Fruit fly (Drosophila melanogaster) Kc167 (cell line): Measurements from ENCODE around the gene CG12121.

ENCODE experiments used
- Myc ChIP-seq: fragments of >200 bp; optimal IDR thresholded peaks from 2 replicates; lab custom pipeline; 2017; ENCODE audit warnings: missing external identifiers
- Sin3A ChIP-seq: fragments of >200 bp; optimal IDR thresholded peaks from 2 replicates; lab custom pipeline; 2018; ENCODE audit warnings: missing external identifiers
- h ChIP-seq: fragments of >200 bp; optimal IDR thresholded peaks from 3 replicates; lab custom pipeline; 2018; ENCODE audit warnings: missing external identifiers
- insv ChIP-seq: fragments of >200 bp; optimal IDR thresholded peaks from 3 replicates; lab custom pipeline; 2018; ENCODE audit warnings: missing external identifiers
- psq ChIP-seq: fragments of >200 bp; optimal IDR thresholded peaks from 2 replicates; lab custom pipeline; 2017; ENCODE audit warnings: missing external identifiers
- ttk ChIP-seq: sonication (Bioruptor generic); optimal IDR thresholded peaks from 2 replicates; lab custom pipeline; 2017; ENCODE audit warnings: missing external identifiers

Gene CG12121

dm6 chrX:9210787-9211186, 21.4 kb downstream of the CG12121 start, which contains the start of gene SmydA-9:
SmydA-9 (minus strand) TSS chrX:9210887.
- TF ChIP-seq insv (lab: Kevin White, UChicago) (no peak), Myc (lab: Kevin White, UChicago) (no peak), ttk (no peak), Sin3A (lab: Kevin White, UChicago) (no peak), psq (lab: Kevin White, UChicago) (no peak), h (lab: Kevin White, UChicago) (no peak)

DNA sequence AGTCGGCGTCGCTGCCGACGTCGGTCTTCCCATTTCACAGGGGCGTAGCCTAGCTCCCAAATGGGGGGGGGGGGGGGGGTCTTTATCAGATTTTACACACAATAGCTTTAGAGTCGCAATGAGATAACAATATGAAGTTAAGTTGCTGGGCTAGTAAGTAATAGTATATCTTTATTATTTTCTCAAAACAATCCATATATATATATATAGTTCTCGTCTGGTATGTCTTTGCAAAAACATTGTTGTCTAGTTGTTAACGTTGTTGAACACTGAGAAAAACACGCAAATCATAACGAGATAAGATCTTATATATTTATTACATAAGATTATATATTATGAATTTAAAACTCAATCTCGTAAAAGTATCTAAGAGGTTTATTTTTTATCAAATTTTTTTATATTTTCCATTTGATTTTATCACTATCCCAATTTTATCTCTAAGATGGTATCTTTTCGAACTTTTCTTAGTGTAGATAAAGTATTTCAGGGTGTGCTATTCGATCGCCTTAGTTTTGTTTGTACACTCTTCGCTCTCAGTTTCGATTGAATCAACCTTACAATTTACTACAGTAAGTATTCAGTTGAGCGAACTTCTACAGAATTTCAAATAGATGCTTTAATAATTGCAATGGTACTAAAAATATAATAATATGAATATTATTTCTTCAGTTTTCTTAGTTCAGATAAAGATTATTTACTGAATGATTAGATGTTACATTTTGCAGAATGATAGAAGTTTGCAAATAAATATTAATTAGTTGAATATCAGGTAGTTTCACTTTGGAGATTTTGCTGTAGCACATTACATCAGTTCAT, 30.1 kb downstream of the CG12121 start:
- TF ChIP-seq psq (lab: Kevin White, UChicago) (no peak), Myc (lab: Kevin White, UChicago) (no peak), insv (lab: Kevin White, UChicago) (no peak)

dm6 chrX:9201080-9201479, 31.1 kb downstream of the CG12121 start:
- no peak for TF ChIP-seq Sin3A (lab: Kevin White, UChicago)
- no peak for TF ChIP-seq Myc (lab: Kevin White, UChicago)

DNA sequence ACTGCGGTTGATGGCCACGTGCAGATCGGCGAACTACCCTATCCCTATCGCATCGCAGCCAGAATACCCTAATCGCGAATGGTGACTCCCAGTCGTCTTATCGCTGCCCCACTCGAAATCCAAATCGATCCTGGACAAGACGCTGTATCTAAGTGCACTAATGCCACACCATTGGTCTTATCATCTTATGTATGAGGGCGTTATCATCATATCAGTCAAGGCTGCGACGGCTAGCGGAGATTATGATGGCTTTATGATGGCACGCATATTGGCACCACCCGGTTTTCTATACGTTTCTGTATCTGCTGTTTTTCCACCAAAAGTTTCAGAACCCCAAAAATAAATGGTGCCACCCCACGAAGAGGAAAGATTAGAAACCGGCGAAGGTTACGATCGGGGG, 31.9 kb downstream of the CG12121 start:
- TF ChIP-seq Myc (lab: Kevin White, UChicago): no peak
- TF ChIP-seq insv (lab: Kevin White, UChicago): no peak
- TF ChIP-seq ttk: no peak
- no peak for TF ChIP-seq h (lab: Kevin White, UChicago)
- no peak for TF ChIP-seq Sin3A (lab: Kevin White, UChicago)
- TF ChIP-seq psq (lab: Kevin White, UChicago): no peak

DNA sequence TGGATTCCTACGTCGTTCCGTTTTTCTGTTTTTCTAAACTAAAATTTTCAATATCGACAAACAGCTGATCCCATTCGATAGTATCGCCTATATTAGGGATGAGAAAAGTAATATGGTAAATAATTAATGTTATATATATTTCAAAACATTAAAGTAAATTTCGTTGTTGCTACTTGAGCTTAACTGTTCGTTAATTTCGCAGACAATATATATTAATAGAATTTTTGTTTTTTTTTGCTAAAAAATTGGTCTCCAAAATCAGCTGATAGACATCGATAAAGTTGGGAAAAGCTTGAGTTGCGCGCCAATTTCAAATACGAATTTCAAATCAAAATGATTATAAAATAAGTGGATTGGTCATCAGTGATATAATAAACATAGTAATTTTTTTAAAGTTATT, 35.8 kb downstream of the CG12121 start, which contains the start of gene CG12118:
Gene CG12118 (minus strand): TSS at position 53 of the 400 bp plus-strand sequence.
- TF ChIP-seq Myc (lab: Kevin White, UChicago): no peak
- TF ChIP-seq Sin3A (lab: Kevin White, UChicago): no peak
- no peak for TF ChIP-seq psq (lab: Kevin White, UChicago)
- TF ChIP-seq h (lab: Kevin White, UChicago): no peak
- no peak for TF ChIP-seq insv (lab: Kevin White, UChicago)

dm6 chrX:9195311-9195710, 36.9 kb downstream of the CG12121 start:
- no peak for TF ChIP-seq psq (lab: Kevin White, UChicago)

- TF ChIP-seq Myc (lab: Kevin White, UChicago) (no peak), ttk (no peak), insv (lab: Kevin White, UChicago) (no peak), psq (lab: Kevin White, UChicago) (no peak), h (lab: Kevin White, UChicago) (no peak), Sin3A (lab: Kevin White, UChicago) (no peak)
These were observed 38.6 kb downstream of the CG12121 start, which contains the start of gene CG12106 for dm6 chrX:9193604-9194003. CG12106 (plus strand) TSS chrX:9193898.

dm6 chrX:9192429-9192828, 39.7 kb downstream of the CG12121 start, which contains the start of gene CG12056:
CG12056 (plus strand) TSS chrX:9192669.
- TF ChIP-seq Myc (lab: Kevin White, UChicago): no peak
- TF ChIP-seq h (lab: Kevin White, UChicago): no peak

- TF ChIP-seq psq (lab: Kevin White, UChicago) (no peak), h (lab: Kevin White, UChicago) (no peak), insv (lab: Kevin White, UChicago) (no peak), ttk (no peak), Sin3A (lab: Kevin White, UChicago) (no peak), Myc (lab: Kevin White, UChicago) (no peak)
These were observed 40.8 kb downstream of the CG12121 start, which contains the start of gene CG12057 for dm6 chrX:9191357-9191756. CG12057 (plus strand) TSS chrX:9191657.

dm6 chrX:9190555-9191184, 41.5 kb downstream of the CG12121 start, which contains the start of gene CG12115:
CG12115 (minus strand) TSS chrX:9190605.
- TF ChIP-seq h (lab: Kevin White, UChicago) (no peak), Sin3A (lab: Kevin White, UChicago) (no peak), ttk (no peak), Myc (lab: Kevin White, UChicago) (no peak), insv (lab: Kevin White, UChicago) (no peak), psq (lab: Kevin White, UChicago) (no peak)

- TF ChIP-seq Myc (lab: Kevin White, UChicago) (no peak), ttk (no peak), psq (lab: Kevin White, UChicago) (no peak), h (lab: Kevin White, UChicago) (no peak), Sin3A (lab: Kevin White, UChicago) (no peak), insv (lab: Kevin White, UChicago) (no peak)
These were observed 44.7 kb downstream of the CG12121 start for dm6 chrX:9187429-9187828.
